Worm (Caenorhabditis elegans): ENCODE measurements around the gene acl-3.

acl-3 gene

ce11 chrIV:11665010-11665409 is 13.2 kb upstream of the acl-3 start, which contains the start of gene ZK809.9:
TSS of gene ZK809.9 (plus strand) at chrIV:11665310.
- TF ChIP-seq dve-1 (tag; optimal IDR thresholded peaks at IDR 0.05; ENCODE audit: insufficient read depth) (no peak), F10B5.3 (tag; optimal IDR thresholded peaks at IDR 0.05) (no peak), ztf-11 (tag; optimal IDR thresholded peaks at IDR 0.05) (no peak), hlh-11 (tag; optimal IDR thresholded peaks at IDR 0.05) (no peak), attf-4 (tag; optimal IDR thresholded peaks at IDR 0.05) (no peak), lin-13 (GFP tag; optimal IDR thresholded peaks at IDR 0.05) (no peak), ceh-62 (tag; optimal IDR thresholded peaks at IDR 0.05) (no peak), rbr-2 (tag; optimal IDR thresholded peaks at IDR 0.05) (no peak), set-16 (GFP tag; IDR thresholded peaks at IDR 0.05) (no peak), lin-15B (tag; optimal IDR thresholded peaks at IDR 0.05) (no peak), Y75B8A.6 (GFP tag; IDR thresholded peaks at IDR 0.05) (no peak), arid-1 (GFP tag; conservative IDR thresholded peaks at IDR 0.05) (no peak), nhr-237 (tag; optimal IDR thresholded peaks at IDR 0.05) (no peak), fos-1 (tag; optimal IDR thresholded peaks at IDR 0.05) (no peak), Y5F2A.4 (GFP tag; optimal IDR thresholded peaks at IDR 0.05) (no peak), ces-1 (GFP tag; optimal IDR thresholded peaks at IDR 0.05) (no peak), madf-5 (GFP tag; IDR thresholded peaks at IDR 0.05) (no peak), dmd-8 (GFP tag; IDR thresholded peaks at IDR 0.05) (no peak), F49E8.2 (tag; optimal IDR thresholded peaks at IDR 0.05; ENCODE audit: borderline replicate concordance) (no peak)

ce11 chrIV:11659794-11660312 is 8.0 kb upstream of the acl-3 start, which contains the start of gene ZK792.1:
TSS of gene ZK792.1 (plus strand) at chrIV:11659844.
- TF ChIP-seq mep-1 (tag; optimal IDR thresholded peaks at IDR 0.05) (no peak), daf-16 (GFP tag; optimal IDR thresholded peaks at IDR 0.05) (no peak), daf-16 (tag; optimal IDR thresholded peaks at IDR 0.05) (no peak), nhr-28 (tag; optimal IDR thresholded peaks at IDR 0.05) (no peak), aha-1 (tag) (peak; percentile 49)

- peak; percentile 54 for TF ChIP-seq mes-2 (tag; optimal IDR thresholded peaks at IDR 0.05; ENCODE audit: poor library complexity, severe bottlenecking)
- peak in 1 of 2 experiments; percentile 20 for TF ChIP-seq lsy-2 (tag; optimal IDR thresholded peaks at IDR 0.05)
- no peak for TF ChIP-seq aly-2 (tag; optimal IDR thresholded peaks at IDR 0.05)
- TF ChIP-seq aha-1 (tag) = peak; percentile 46
- no peak for TF ChIP-seq lin-15B (tag; optimal IDR thresholded peaks at IDR 0.05)
Measured at ce11 chrIV:11656144-11656780, 4.4 kb upstream of the acl-3 start, which contains the start of gene ZK809.5. TSS of gene ZK809.5 (plus strand) at chrIV:11656730.

- no peak for TF ChIP-seq nhr-102 (tag; optimal IDR thresholded peaks at IDR 0.05)
- no peak for TF ChIP-seq aly-2 (tag; optimal IDR thresholded peaks at IDR 0.05)
- no peak for TF ChIP-seq nhr-25 (tag; optimal IDR thresholded peaks at IDR 0.05; ENCODE audit: borderline replicate concordance, insufficient read depth)
- no peak for TF ChIP-seq snpc-4 (tag; optimal IDR thresholded peaks at IDR 0.05)
- TF ChIP-seq vab-7 (GFP tag; IDR thresholded peaks at IDR 0.05) = no peak
- no peak for TF ChIP-seq ceh-44 (GFP tag; IDR thresholded peaks at IDR 0.05)
- TF ChIP-seq lsy-2 (tag; optimal IDR thresholded peaks at IDR 0.05) = peak in 1 of 2 experiments; percentile 9
- no peak for TF ChIP-seq lin-1 (GFP tag; IDR thresholded peaks at IDR 0.05)
- peak; percentile 70 for TF ChIP-seq aha-1 (tag)
- no peak for TF ChIP-seq madf-5 (GFP tag; IDR thresholded peaks at IDR 0.05)
- no peak for TF ChIP-seq nhr-76 (tag; optimal IDR thresholded peaks at IDR 0.05)
Measured at ce11 chrIV:11655370-11655769, 3.5 kb upstream of the acl-3 start, which contains the start of gene ent-1. TSS of gene ent-1 (minus strand) at chrIV:11655470.

All from whole organism, L4 larva.